Fruit fly (Drosophila melanogaster) whole organism, pupa: ENCODE data around the gene CG14259.

Experiments used
- CG10348 ChIP-seq: fragments of 200-800 bp; sonication (Bioruptor generic); IDR thresholded peaks from 2 replicates; pipeline ENCODE4 v1.3.6; 2022; ENCODE audit warnings: missing biosample characterization, missing genetic modification characterization
- CG12605 ChIP-seq: fragments of 200-800 bp; sonication (Bioruptor generic); IDR thresholded peaks from 2 replicates; pipeline ENCODE4 v1.3.6; 2022; ENCODE audit warnings: missing biosample characterization, missing genetic modification characterization
- CG13204 ChIP-seq: fragments of 200-800 bp; sonication (Bioruptor generic); optimal IDR thresholded peaks from 2 replicates; lab custom pipeline; 2018; ENCODE audit warnings: missing biosample characterization, mild to moderate bottlenecking, missing genetic modification characterization, moderate library complexity
- CG14655 ChIP-seq: fragments of 200-800 bp; sonication (Bioruptor generic); optimal IDR thresholded peaks from 3 replicates; lab custom pipeline; 2017; ENCODE audit warnings: mild to moderate bottlenecking, missing biosample characterization, missing genetic modification reagents, missing genetic modification characterization
- CG32121 ChIP-seq: fragments of 200-800 bp; sonication (Bioruptor generic); IDR thresholded peaks from 2 replicates; pipeline ENCODE4 v1.3.6; 2022; ENCODE audit warnings: missing biosample characterization, missing genetic modification characterization
- CG4496 ChIP-seq: fragments of 200-800 bp; sonication (Bioruptor generic); IDR thresholded peaks from 3 replicates; pipeline ENCODE4 v1.3.6; 2022; ENCODE audit warnings: missing biosample characterization, missing genetic modification characterization
- CG8159 ChIP-seq: fragments of 200-800 bp; sonication (Bioruptor generic); optimal IDR thresholded peaks from 3 replicates; lab custom pipeline; 2018; ENCODE audit warnings: missing biosample characterization, mild to moderate bottlenecking, missing genetic modification characterization, moderate library complexity
- EcR ChIP-seq: fragments of 200-800 bp; sonication (Bioruptor generic); optimal IDR thresholded peaks from 3 replicates; lab custom pipeline; 2019; ENCODE audit warnings: missing biosample characterization, missing genetic modification characterization, mild to moderate bottlenecking, moderate library complexity, missing genetic modification reagents
- Ets98B ChIP-seq: fragments of 200-800 bp; sonication (Bioruptor generic); IDR thresholded peaks from 2 replicates; pipeline ENCODE4 v1.3.6; 2022; ENCODE audit warnings: missing biosample characterization, missing genetic modification characterization
- Pif1A ChIP-seq: fragments of 200-800 bp; sonication (Bioruptor generic); optimal IDR thresholded peaks from 3 replicates; lab custom pipeline; 2016; ENCODE audit warnings: missing biosample characterization, missing genetic modification characterization
- Snoo ChIP-seq: fragments of 200-800 bp; sonication (Bioruptor generic); optimal IDR thresholded peaks from 3 replicates; lab custom pipeline; 2017; ENCODE audit warnings: missing biosample characterization, mild to moderate bottlenecking, missing genetic modification characterization, inconsistent platforms
- gl ChIP-seq: fragments of 200-800 bp; sonication (Bioruptor generic); optimal IDR thresholded peaks from 2 replicates; lab custom pipeline; 2018; ENCODE audit warnings: missing biosample characterization, mild to moderate bottlenecking, missing genetic modification characterization
- rn ChIP-seq: fragments of 200-800 bp; sonication (Bioruptor generic); IDR thresholded peaks from 2 replicates; pipeline ENCODE4 v1.3.6; 2022; ENCODE audit warnings: missing biosample characterization, missing genetic modification characterization

DNA sequence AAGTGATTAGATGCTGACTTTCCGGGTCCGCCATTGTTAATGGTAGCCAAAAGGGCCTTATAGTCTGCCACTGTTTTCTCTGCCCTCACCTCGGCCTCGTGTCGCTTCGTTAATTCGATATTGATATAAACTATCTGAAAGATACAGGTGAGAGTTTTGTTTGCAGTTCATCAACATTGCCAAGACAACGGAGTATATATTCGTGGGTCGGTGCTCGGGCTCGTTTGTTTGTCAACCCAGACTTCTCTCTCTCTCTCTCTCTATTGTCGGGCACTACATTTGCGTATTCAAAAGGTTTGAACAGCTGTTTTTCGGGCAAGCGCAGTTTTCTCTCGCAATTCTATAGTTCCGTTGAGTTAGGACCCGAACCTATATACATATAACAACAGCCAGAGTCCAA is 27.0 kb upstream of the CG14259 start:
- no peak for TF ChIP-seq CG4496 (GFP tag; lab: Robert Waterston, UW)
- no peak for TF ChIP-seq Snoo (tag; lab: Kevin White, UChicago)
- no peak for TF ChIP-seq Pif1A (GFP tag; lab: Kevin White, UChicago)
- no peak for TF ChIP-seq CG14655 (GFP tag; lab: Kevin White, UChicago)
- no peak for TF ChIP-seq Ets98B (GFP tag; lab: Robert Waterston, UW)
- TF ChIP-seq CG13204, result no peak
- TF ChIP-seq CG12605 (GFP tag; lab: Robert Waterston, UW), result no peak
- TF ChIP-seq CG32121 (GFP tag; lab: Robert Waterston, UW), result no peak
- TF ChIP-seq rn (GFP tag; lab: Robert Waterston, UW), result no peak
- TF ChIP-seq CG10348, result no peak
- no peak for TF ChIP-seq gl
- TF ChIP-seq CG8159, result no peak
- no peak for TF ChIP-seq EcR (GFP tag; lab: Kevin White, UChicago)
